Worm (Caenorhabditis elegans): ENCODE measurements around the gene C34E11.4.
A peak's percentile ranks its signal among the peaks of the same experiment; 100 is the strongest.

Gene C34E11.4

ce11 chrX:11798057-11798555 is 5.9 kb upstream of the C34E11.4 start, which contains the start of gene rsd-3 (continued):
- TF ChIP-seq unc-62 (GFP tag; optimal IDR thresholded peaks at IDR 0.05 in 1 of 2) (peak in 1 of 2 experiments; percentile 87), unc-62 (tag; optimal IDR thresholded peaks at IDR 0.05) (no peak), duxl-1 (tag; optimal IDR thresholded peaks at IDR 0.05; ENCODE audit: poor library complexity) (peak; percentile 30), nhr-48 (tag; optimal IDR thresholded peaks at IDR 0.05) (peak; percentile 27), ceh-32 (tag; optimal IDR thresholded peaks at IDR 0.05; ENCODE audit: poor library complexity) (no peak), T26A8.4 (GFP tag; IDR thresholded peaks at IDR 0.05) (0 out of 2 replicates have a peak, but pooled peaks have one; percentile 23), ctbp-1 (GFP tag; IDR thresholded peaks at IDR 0.05) (peak; percentile 52; the same call in 1 of the 2 replicates), R02D3.7 (tag; optimal IDR thresholded peaks at IDR 0.05) (no peak), F44E2.7 (GFP tag; IDR thresholded peaks at IDR 0.05) (no peak), nhr-28 (tag; optimal IDR thresholded peaks at IDR 0.05) (peak; percentile 74), ces-1 (GFP tag; optimal IDR thresholded peaks at IDR 0.05) (no peak), attf-4 (tag; optimal IDR thresholded peaks at IDR 0.05) (no peak), ceh-28 (tag; optimal IDR thresholded peaks at IDR 0.05) (peak; percentile 8), lin-38 (GFP tag; IDR thresholded peaks at IDR 0.05) (0 out of 2 replicates have a peak, but pooled peaks have one; percentile 24), mes-2 (tag; optimal IDR thresholded peaks at IDR 0.05; ENCODE audit: poor library complexity, severe bottlenecking) (peak; percentile 67), mep-1 (tag; optimal IDR thresholded peaks at IDR 0.05) (peak; percentile 82), hlh-30 (tag; optimal IDR thresholded peaks at IDR 0.05; ENCODE audit: insufficient read depth) (peak; percentile 71), F26F4.8 (GFP tag; conservative IDR thresholded peaks at IDR 0.05) (no peak), tra-1 (GFP tag; IDR thresholded peaks at IDR 0.05) (no peak), Y48G9A.11 (GFP tag; IDR thresholded peaks at IDR 0.05) (no peak), lin-13 (GFP tag; optimal IDR thresholded peaks at IDR 0.05) (no peak), skn-1 (tag; optimal IDR thresholded peaks at IDR 0.05) (no peak), lsy-2 (tag; optimal IDR thresholded peaks at IDR 0.05) (peak in 1 of 2 experiments; percentile 49), rbr-2 (tag; optimal IDR thresholded peaks at IDR 0.05) (peak; percentile 71), unc-130 (GFP tag; optimal IDR thresholded peaks at IDR 0.05) (no peak), dmd-6 (GFP tag; IDR thresholded peaks at IDR 0.05) (peak; percentile 50), hlh-11 (tag; optimal IDR thresholded peaks at IDR 0.05) (peak; percentile 84), hmg-1.1 (GFP tag; IDR thresholded peaks at IDR 0.05) (peak; percentile 67)

DNA sequence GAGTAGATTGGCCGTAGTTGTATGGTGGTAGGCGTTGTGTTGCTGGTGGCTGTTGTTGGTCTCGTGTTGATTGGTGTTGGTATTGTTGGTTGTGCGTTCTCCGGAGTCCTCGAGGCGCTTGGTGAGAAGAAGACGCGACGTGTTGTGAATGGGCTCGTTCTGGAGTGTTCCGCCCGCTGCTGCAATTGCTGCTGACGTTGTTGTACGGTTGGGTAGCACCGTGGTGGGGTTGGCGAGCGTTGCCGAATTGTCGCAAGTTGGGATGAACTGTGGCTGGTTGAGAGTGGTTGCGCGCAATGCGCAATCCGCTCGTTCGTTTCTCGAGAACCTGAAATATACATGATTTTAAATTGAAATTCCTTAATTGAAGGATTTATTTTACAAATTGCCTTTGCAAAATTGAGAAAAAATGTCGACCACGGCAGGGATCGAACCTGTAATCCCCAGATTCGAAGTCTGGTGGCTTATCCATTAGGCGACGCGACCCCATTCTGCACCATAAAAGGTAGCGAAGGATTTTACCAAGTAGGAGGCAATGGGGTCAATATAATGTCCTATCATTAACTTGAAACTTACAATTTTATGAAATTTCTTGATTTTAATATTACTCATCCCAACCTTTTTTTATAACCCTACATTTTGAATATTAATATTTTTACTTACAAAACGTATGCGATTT is 2.3 kb downstream of the C34E11.4 start:
- no peak for TF ChIP-seq arid-1 (GFP tag; conservative IDR thresholded peaks at IDR 0.05)
- TF ChIP-seq egl-43 (GFP tag; IDR thresholded peaks at IDR 0.05): 0 out of 2 replicates have a peak, but pooled peaks have one; percentile 26
- TF ChIP-seq tag-97 (GFP tag; IDR thresholded peaks at IDR 0.05): no peak
- no peak for TF ChIP-seq hlh-11 (tag; optimal IDR thresholded peaks at IDR 0.05)
- no peak for TF ChIP-seq ctbp-1 (GFP tag; IDR thresholded peaks at IDR 0.05)
- no peak for TF ChIP-seq dmd-9 (GFP tag; IDR thresholded peaks at IDR 0.05)
- peak in 1 of 2 experiments; percentile 79 for TF ChIP-seq unc-62 (GFP tag; optimal IDR thresholded peaks at IDR 0.05 in 1 of 2)
- no peak for TF ChIP-seq unc-62 (tag; optimal IDR thresholded peaks at IDR 0.05)
- peak; percentile 53 for TF ChIP-seq set-16 (GFP tag; IDR thresholded peaks at IDR 0.05)
- no peak for TF ChIP-seq ceh-62 (tag; optimal IDR thresholded peaks at IDR 0.05)

DNA sequence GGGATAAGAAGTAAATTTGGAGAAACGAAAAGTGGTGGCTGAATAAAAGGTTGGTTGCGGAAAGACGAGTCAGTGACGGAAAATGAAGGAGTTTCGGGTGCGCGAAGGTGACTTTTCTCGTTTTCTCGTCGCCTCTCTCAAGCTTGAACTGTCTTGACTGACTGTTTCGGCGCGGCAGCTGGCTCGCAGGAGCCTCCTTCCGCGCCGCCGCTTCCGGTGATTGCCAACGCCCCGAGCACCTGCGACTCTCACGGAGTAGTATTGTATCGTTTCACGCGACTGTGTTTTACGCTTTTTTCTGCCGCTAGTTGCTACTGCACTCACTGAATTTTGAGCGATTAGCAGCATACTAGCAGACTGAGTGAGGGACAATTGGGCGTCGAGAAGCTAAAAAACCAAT is 10.7 kb downstream of the C34E11.4 start, which contains the start of gene C34E11.2:
TSS of gene C34E11.2 (minus strand) at position 84 of the 400 bp plus-strand sequence.
- TF ChIP-seq set-16 (GFP tag; IDR thresholded peaks at IDR 0.05) (peak; percentile 87), unc-39 (tag; optimal IDR thresholded peaks at IDR 0.05) (no peak), nhr-102 (tag; optimal IDR thresholded peaks at IDR 0.05) (no peak), egl-43 (GFP tag; IDR thresholded peaks at IDR 0.05) (0 out of 2 replicates have a peak, but pooled peaks have one; percentile 44)

Measured in whole organism, L4 larva.